Fruit fly (Drosophila melanogaster) whole organism: ENCODE data around the gene Drsl1.

Source experiments
- CG8478 ChIP-seq: fragments of >200 bp; optimal IDR thresholded peaks from 2 replicates; lab custom pipeline; 2018; ENCODE audit warnings: inconsistent platforms
- Dll ChIP-seq: fragments of >200 bp; optimal IDR thresholded peaks from 2 replicates; lab custom pipeline; 2017
- EcR ChIP-seq, 2 experiments: fragments of >200 bp; optimal IDR thresholded peaks; 2 replicates each; lab custom pipeline; 2017; ENCODE audit warnings: missing biosample characterization in 2 of 2, missing genetic modification characterization in 2 of 2, missing genetic modification reagents in 2 of 2
- pan ChIP-seq: fragments of >200 bp; optimal IDR thresholded peaks from 2 replicates; lab custom pipeline; 2017
- psq ChIP-seq: fragments of >200 bp; optimal IDR thresholded peaks from 2 replicates; lab custom pipeline; 2017
- usp ChIP-seq: fragments of >200 bp; optimal IDR thresholded peaks from 2 replicates; lab custom pipeline; 2017; ENCODE audit warnings: missing biosample characterization, missing genetic modification characterization, mixed read lengths

dm6 chr3L:3350572-3351343 lies 15.2 kb upstream of the Drsl1 start:
- no peak for TF ChIP-seq CG8478 (lab: Kevin White, UChicago)
- no peak for TF ChIP-seq psq (lab: Kevin White, UChicago)
- no peak for TF ChIP-seq pan (lab: Kevin White, UChicago)
- TF ChIP-seq usp (GFP tag; lab: Kevin White, UChicago) = no peak
- no peak for TF ChIP-seq EcR (GFP tag; optimal IDR thresholded peaks at IDR 0.05; lab: Kevin White, UChicago)
- TF ChIP-seq Dll = no peak
